Worm (Caenorhabditis elegans) whole organism, mixed stage, embryonic: Measurements from ENCODE around the gene srg-38.
"Not testable (repeated sequence)": the region's sequence is repeated elsewhere in the genome, so short reads cannot be mapped to it uniquely, and the experiment has no call there.

Experiments used
- ces-1 ChIP-seq: fragments of 150-350 bp; optimal IDR thresholded peaks from 2 replicates; lab custom pipeline; 2014; ENCODE audit warnings: missing biosample characterization, missing genetic modification reagents, missing genetic modification characterization
- elt-3 ChIP-seq: fragments of 150-350 bp; optimal IDR thresholded peaks from 2 replicates; lab custom pipeline; 2014; ENCODE audit warnings: missing biosample characterization, missing genetic modification characterization
- hlh-1 ChIP-seq: fragments of 150-350 bp; optimal IDR thresholded peaks from 2 replicates; lab custom pipeline; 2014; ENCODE audit warnings: missing biosample characterization, missing genetic modification reagents, missing genetic modification characterization
- lsy-2 ChIP-seq: fragments of 150-350 bp; optimal IDR thresholded peaks from 2 replicates; lab custom pipeline; 2014; ENCODE audit warnings: missing biosample characterization, missing genetic modification characterization
- nhr-237 ChIP-seq: fragments of 150-350 bp; optimal IDR thresholded peaks from 2 replicates; lab custom pipeline; 2014; ENCODE audit warnings: missing biosample characterization, missing genetic modification characterization
- nhr-76 ChIP-seq: sonication (generic microtip); optimal IDR thresholded peaks from 2 replicates; lab custom pipeline; 2017; ENCODE audit warnings: missing biosample characterization, missing genetic modification characterization
- sem-2 ChIP-seq: fragments of 200-800 bp; sonication (Bioruptor generic); optimal IDR thresholded peaks from 2 replicates; lab custom pipeline; 2018; ENCODE audit warnings: mild to moderate bottlenecking, missing genetic modification characterization, missing compliant biosample characterization
- sptf-1 ChIP-seq: sonication (generic microtip); optimal IDR thresholded peaks from 2 replicates; lab custom pipeline; 2017; ENCODE audit warnings: mild to moderate bottlenecking, missing genetic modification characterization, moderate library complexity, missing compliant biosample characterization
- unc-39 ChIP-seq: fragments of 150-350 bp; optimal IDR thresholded peaks from 2 replicates; lab custom pipeline; 2014; ENCODE audit warnings: missing biosample characterization, missing genetic modification characterization

Gene srg-38

DNA sequence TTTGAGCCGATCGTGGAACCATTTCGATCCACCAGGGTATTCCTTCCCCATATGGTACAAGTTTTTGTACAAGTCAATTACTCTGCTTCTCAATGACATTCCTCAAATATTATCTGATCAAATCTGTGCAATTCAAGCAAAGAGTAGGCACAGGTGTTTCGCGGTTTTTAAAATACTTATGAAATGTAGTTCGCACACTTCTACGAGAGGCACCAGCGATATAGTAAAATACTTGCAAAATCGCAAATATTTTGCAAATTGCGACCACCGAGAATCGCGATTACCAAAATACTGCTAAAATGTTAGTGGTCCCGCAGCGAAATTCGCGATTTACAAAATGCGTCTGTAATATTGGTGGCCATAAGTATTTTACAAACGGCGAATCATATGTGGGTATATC, 45.8 kb downstream of the srg-38 start, which contains the start of gene Y42A5A.5:
Gene Y42A5A.5, minus strand, starts transcription at position 101 of the 400 bp plus-strand sequence.
- TF ChIP-seq nhr-76, elt-3, hlh-1 (tag; lab: Kevin White, UChicago): not testable (repeated sequence)

DNA sequence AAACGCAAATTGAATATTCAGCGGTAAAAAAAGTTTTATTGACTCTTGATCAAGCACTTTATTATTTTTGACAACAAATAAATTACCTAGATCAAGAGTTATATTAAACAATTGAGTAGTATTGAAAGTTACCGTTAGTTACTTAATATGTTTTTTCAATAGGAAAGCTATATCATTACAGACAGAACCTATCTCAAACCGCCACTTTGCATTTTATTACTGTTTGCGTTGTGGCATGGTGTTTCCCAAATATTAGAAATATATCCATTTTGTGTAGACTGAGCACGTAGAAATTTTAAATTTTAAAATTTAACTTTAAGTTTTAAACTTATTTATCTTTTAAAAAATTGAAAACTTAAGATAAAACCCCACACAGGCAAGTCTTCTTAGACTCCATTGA, 51.0 kb downstream of the srg-38 start:
- TF ChIP-seq sem-2 (GFP tag; lab: Kevin White, UChicago) (no peak), unc-39 (tag; lab: Kevin White, UChicago) (no peak), nhr-237 (no peak), ces-1 (GFP tag; lab: Kevin White, UChicago) (no peak), sptf-1 (no peak), nhr-76 (tag; lab: Kevin White, UChicago) (no peak), lsy-2 (no peak)
